Worm (Caenorhabditis elegans): ENCODE measurements around the gene T11B7.1.

Gene T11B7.1

DNA sequence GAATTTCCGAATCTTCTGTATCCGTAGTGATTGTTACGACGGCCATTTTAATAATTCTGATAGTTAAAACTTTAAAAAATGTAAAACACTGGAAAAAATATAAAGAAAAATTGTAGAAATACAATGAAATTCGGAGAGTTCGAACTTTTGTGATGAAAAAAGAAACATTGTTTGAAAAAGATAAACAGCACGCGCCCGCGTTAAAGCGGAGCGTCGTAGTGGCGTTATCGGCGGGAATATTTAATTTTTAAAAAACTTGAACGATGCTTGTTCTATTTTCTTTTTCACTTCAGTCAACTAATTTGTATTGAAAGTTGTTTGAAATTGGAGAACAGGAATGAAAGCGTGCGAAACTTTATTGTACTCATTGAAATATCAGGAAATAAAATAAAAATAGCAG lies 29.1 kb downstream of the T11B7.1 start, which contains the start of gene npp-23:
npp-23 (minus strand) TSS at position 56 of the 400 bp plus-strand sequence.
- no peak for TF ChIP-seq unc-86 (tag; optimal IDR thresholded peaks at IDR 0.05)
- peak; percentile 12 for TF ChIP-seq egl-13 (tag; optimal IDR thresholded peaks at IDR 0.05)
- peak; percentile 50 for TF ChIP-seq swsn-7 (tag; optimal IDR thresholded peaks at IDR 0.05)
- peak; percentile 53 for TF ChIP-seq dsc-1 (tag; optimal IDR thresholded peaks at IDR 0.05)
- TF ChIP-seq ceh-82 (tag; optimal IDR thresholded peaks at IDR 0.05) = peak; percentile 40 to 53 (median 43)
- TF ChIP-seq snpc-4 (tag; optimal IDR thresholded peaks at IDR 0.05) = peak; percentile 15
- TF ChIP-seq fkh-8 (tag; optimal IDR thresholded peaks at IDR 0.05) = no peak
- TF ChIP-seq mep-1 (tag; optimal IDR thresholded peaks at IDR 0.05) = peak; percentile 72
- no peak for TF ChIP-seq ceh-63 (GFP tag; optimal IDR thresholded peaks at IDR 0.05)
- TF ChIP-seq fkh-10 (GFP tag; optimal IDR thresholded peaks at IDR 0.05) = no peak
- peak; percentile 58 for TF ChIP-seq rnt-1 (tag; optimal IDR thresholded peaks at IDR 0.05)
- TF ChIP-seq lin-15B (tag; optimal IDR thresholded peaks at IDR 0.05) = peak; percentile 19
- TF ChIP-seq unc-130 (tag; optimal IDR thresholded peaks at IDR 0.05) = peak; percentile 46
- TF ChIP-seq mdl-1 (tag; optimal IDR thresholded peaks at IDR 0.05) = peak in 1 of 2 experiments; percentile 34
- TF ChIP-seq C16A3.4 (tag; optimal IDR thresholded peaks at IDR 0.05) = peak; percentile 37
- TF ChIP-seq nhr-19 (GFP tag; conservative IDR thresholded peaks at IDR 0.05) = peak; percentile 54
- TF ChIP-seq ama-1 (optimal IDR thresholded peaks at IDR 0.05) = no peak
- TF ChIP-seq nhr-20 (tag; optimal IDR thresholded peaks at IDR 0.05) = peak; percentile 59
- TF ChIP-seq isw-1 (GFP tag; IDR thresholded peaks at IDR 0.05) = no peak; the same call in 1 of the 2 replicates
- peak; percentile 15 for TF ChIP-seq lin-13 (GFP tag; optimal IDR thresholded peaks at IDR 0.05)
- peak; percentile 95 to 97 for TF ChIP-seq lin-35 (GFP tag; optimal IDR thresholded peaks at IDR 0.05)
- peak; percentile 51 for TF ChIP-seq xbp-1 (tag; optimal IDR thresholded peaks at IDR 0.05)
- no peak for TF ChIP-seq ets-5 (GFP tag; IDR thresholded peaks at IDR 0.05)
- TF ChIP-seq snu-23 (GFP tag; optimal IDR thresholded peaks at IDR 0.05) = peak; percentile 72
- no peak for TF ChIP-seq nhr-77 (tag; optimal IDR thresholded peaks at IDR 0.05)
- TF ChIP-seq elt-3 (tag; optimal IDR thresholded peaks at IDR 0.05) = peak in 1 of 6 experiments; percentile 13
- peak in 1 of 2 experiments; percentile 60 for TF ChIP-seq lsy-2 (tag; optimal IDR thresholded peaks at IDR 0.05)
- TF ChIP-seq grh-1 (GFP tag; IDR thresholded peaks at IDR 0.05) = peak; percentile 38; the same call in 1 of the 2 replicates
- peak; percentile 51 for TF ChIP-seq skn-1 (tag; optimal IDR thresholded peaks at IDR 0.05)
- peak; percentile 93 to 96 (median 95) for TF ChIP-seq dpl-1 (GFP tag; optimal IDR thresholded peaks at IDR 0.05)
- TF ChIP-seq blmp-1 (tag; optimal IDR thresholded peaks at IDR 0.05) = peak; percentile 58
- TF ChIP-seq aly-2 (tag; optimal IDR thresholded peaks at IDR 0.05) = peak; percentile 11
- TF ChIP-seq F16B12.6 (tag; optimal IDR thresholded peaks at IDR 0.05) = peak; percentile 18
- no peak for TF ChIP-seq nhr-12 (tag; optimal IDR thresholded peaks at IDR 0.05)
- TF ChIP-seq efl-1 (optimal IDR thresholded peaks at IDR 0.05) = peak; percentile 96 to 99
- TF ChIP-seq efl-1 (GFP tag; optimal IDR thresholded peaks at IDR 0.05 in 1 of 2) = peak; percentile 96 to 99

DNA sequence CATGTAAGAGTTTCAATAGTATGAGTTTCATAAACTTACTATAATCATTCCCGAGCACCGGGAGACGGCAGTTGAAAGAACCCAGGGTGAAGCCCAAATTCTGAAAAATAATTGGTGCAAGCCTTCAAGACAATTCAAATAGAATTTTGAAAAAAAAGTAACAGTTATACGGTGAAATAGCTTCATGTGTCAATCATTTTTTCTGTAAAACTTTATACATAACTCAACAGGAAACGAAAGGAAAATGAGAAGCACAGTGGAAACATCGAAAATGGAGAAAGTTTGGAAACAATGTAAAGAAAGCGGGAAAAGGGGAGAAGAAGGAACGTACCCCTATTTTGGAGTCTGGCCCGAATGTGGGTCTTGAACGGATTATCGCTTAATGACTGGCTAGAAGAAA lies 32.4 kb downstream of the T11B7.1 start, which contains the start of gene C09G9.3:
C09G9.3 (minus strand) TSS at position 101 of the 400 bp plus-strand sequence.
- no peak for TF ChIP-seq unc-130 (tag; optimal IDR thresholded peaks at IDR 0.05)
- TF ChIP-seq hlh-17 (GFP tag; optimal IDR thresholded peaks at IDR 0.05; ENCODE audit: borderline replicate concordance) = no peak
- no peak for TF ChIP-seq unc-86 (tag; optimal IDR thresholded peaks at IDR 0.05)
- TF ChIP-seq rnt-1 (tag; optimal IDR thresholded peaks at IDR 0.05) = no peak
- TF ChIP-seq pag-3 (tag; optimal IDR thresholded peaks at IDR 0.05; ENCODE audit: borderline replicate concordance, insufficient read depth) = no peak
- no peak for TF ChIP-seq xbp-1 (tag; optimal IDR thresholded peaks at IDR 0.05)
- TF ChIP-seq egl-27 (tag; optimal IDR thresholded peaks at IDR 0.05) = no peak
- no peak for TF ChIP-seq vab-15 (tag; optimal IDR thresholded peaks at IDR 0.05)
- no peak for TF ChIP-seq lin-15B (tag; optimal IDR thresholded peaks at IDR 0.05)
- no peak for TF ChIP-seq ceh-82 (tag; optimal IDR thresholded peaks at IDR 0.05)
- TF ChIP-seq pqm-1 (tag; optimal IDR thresholded peaks at IDR 0.05) = no peak
- no peak for TF ChIP-seq zag-1 (tag; optimal IDR thresholded peaks at IDR 0.05)
- TF ChIP-seq fkh-10 (GFP tag; optimal IDR thresholded peaks at IDR 0.05) = no peak
- no peak for TF ChIP-seq mef-2 (tag; optimal IDR thresholded peaks at IDR 0.05)
- TF ChIP-seq swsn-7 (tag; optimal IDR thresholded peaks at IDR 0.05) = no peak
